5 worm cellular contexts compared by ENCODE assay signal in the genomic region with DNA sequence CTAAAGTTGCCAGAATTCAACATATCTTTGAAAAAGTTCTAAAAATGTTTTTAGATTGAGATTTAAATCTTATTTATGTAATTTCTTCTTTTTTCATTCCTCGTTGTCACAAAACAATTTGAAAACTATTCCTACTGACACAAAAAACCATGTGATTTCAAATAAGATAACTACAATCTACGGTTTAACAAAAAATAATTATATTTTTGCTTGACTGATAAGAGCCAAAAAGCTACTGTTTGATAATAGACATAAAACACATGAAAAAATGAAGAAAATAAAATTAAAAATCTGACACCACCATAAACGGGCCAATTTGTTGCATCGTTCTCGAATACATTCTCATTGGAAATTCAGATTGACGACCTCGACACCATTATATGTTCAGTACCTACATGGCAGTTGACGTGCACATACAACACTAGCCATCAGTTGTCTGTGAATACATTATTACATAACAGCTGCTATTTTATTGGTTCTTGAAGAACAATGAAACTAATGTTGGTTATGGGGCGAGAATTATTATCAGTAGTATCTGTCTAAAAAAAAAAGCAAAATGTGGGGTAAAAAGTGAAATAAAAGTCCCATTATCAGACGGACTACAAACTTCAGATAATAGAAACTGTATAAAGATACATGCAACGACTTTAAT.
TF ChIP-seq lines count a peak whose summit lies in the region.

A gene (plus strand): TSS at position 602 of the 652 bp plus-strand sequence.

TF ChIP-seq in whole organism, L1 larva, 84 proteins besides CTCF, POLR2A, EP300 and RAD21:
- no peak for TF ChIP-seq sox-4 (tag; optimal IDR thresholded peaks at IDR 0.05; lab: Kevin White, UChicago)
- peak; percentile 60 for TF ChIP-seq elt-2 (tag; optimal IDR thresholded peaks at IDR 0.05; lab: Kevin White, UChicago)

TF ChIP-seq in whole organism, L3 larva, 47 proteins besides CTCF, POLR2A, EP300 and RAD21:
- TF ChIP-seq daf-12 (tag; optimal IDR thresholded peaks at IDR 0.05; lab: Kevin White, UChicago) (no peak), nhr-76 (tag; optimal IDR thresholded peaks at IDR 0.05; lab: Kevin White, UChicago) (no peak), aly-2 (tag; optimal IDR thresholded peaks at IDR 0.05; lab: Kevin White, UChicago) (no peak), tbx-2 (tag; optimal IDR thresholded peaks at IDR 0.05; lab: Kevin White, UChicago) (no peak), unc-62 (GFP tag; optimal IDR thresholded peaks at IDR 0.05; lab: Kevin White, UChicago) (no peak), unc-39 (tag; optimal IDR thresholded peaks at IDR 0.05; lab: Kevin White, UChicago) (no peak), nhr-11 (tag; optimal IDR thresholded peaks at IDR 0.05; lab: Kevin White, UChicago) (no peak), egl-27 (tag; optimal IDR thresholded peaks at IDR 0.05; lab: Kevin White, UChicago) (no peak), nhr-28 (tag; optimal IDR thresholded peaks at IDR 0.05; lab: Kevin White, UChicago) (no peak), R02D3.7 (tag; optimal IDR thresholded peaks at IDR 0.05; lab: Kevin White, UChicago) (no peak), nhr-237 (tag; optimal IDR thresholded peaks at IDR 0.05; lab: Kevin White, UChicago) (no peak), pqm-1 (tag; optimal IDR thresholded peaks at IDR 0.05; lab: Kevin White, UChicago) (no peak), nhr-12 (tag; optimal IDR thresholded peaks at IDR 0.05; lab: Kevin White, UChicago) (no peak), elt-2 (tag; optimal IDR thresholded peaks at IDR 0.05; lab: Kevin White, UChicago) (peak; percentile 71), pha-4 (tag; optimal IDR thresholded peaks at IDR 0.05; lab: Kevin White, UChicago) (peak; percentile 3)

TF ChIP-seq in whole organism, L4 larva, 104 proteins besides CTCF, POLR2A, EP300 and RAD21 (continues in another document):
- TF ChIP-seq egl-43 (GFP tag; IDR thresholded peaks at IDR 0.05; lab: Robert Waterston, UW): no peak
- no peak for TF ChIP-seq daf-12 (tag; optimal IDR thresholded peaks at IDR 0.05; lab: Kevin White, UChicago)
- no peak for TF ChIP-seq Y48G9A.11 (GFP tag; IDR thresholded peaks at IDR 0.05; lab: Robert Waterston, UW)
- no peak for TF ChIP-seq ama-1 (optimal IDR thresholded peaks at IDR 0.05; lab: Kevin White, UChicago)
- no peak for TF ChIP-seq ceh-32 (tag; optimal IDR thresholded peaks at IDR 0.05; lab: Kevin White, UChicago; ENCODE audit: poor library complexity)
- no peak for TF ChIP-seq nhr-25 (tag; optimal IDR thresholded peaks at IDR 0.05; lab: Kevin White, UChicago; ENCODE audit: borderline replicate concordance, insufficient read depth)
- TF ChIP-seq zip-11 (GFP tag; IDR thresholded peaks at IDR 0.05; lab: Robert Waterston, UW): no peak
- TF ChIP-seq unc-39 (tag; optimal IDR thresholded peaks at IDR 0.05; lab: Kevin White, UChicago): no peak
- no peak for TF ChIP-seq ZK337.2 (GFP tag; IDR thresholded peaks at IDR 0.05; lab: Robert Waterston, UW)
- peak; percentile 20 for TF ChIP-seq nhr-28 (tag; optimal IDR thresholded peaks at IDR 0.05; lab: Kevin White, UChicago)
- TF ChIP-seq nhr-11 (tag; optimal IDR thresholded peaks at IDR 0.05; lab: Kevin White, UChicago): no peak
- TF ChIP-seq nhr-48 (tag; optimal IDR thresholded peaks at IDR 0.05; lab: Kevin White, UChicago): no peak
- no peak for TF ChIP-seq jun-1 (tag; optimal IDR thresholded peaks at IDR 0.05; lab: Kevin White, UChicago)
- no peak for TF ChIP-seq daf-16 (GFP tag; optimal IDR thresholded peaks at IDR 0.05; lab: Kevin White, UChicago)
- peak; percentile 33 for TF ChIP-seq daf-16 (tag; optimal IDR thresholded peaks at IDR 0.05; lab: Kevin White, UChicago)
- TF ChIP-seq ZK546.5 (tag; optimal IDR thresholded peaks at IDR 0.05; lab: Kevin White, UChicago): no peak
- TF ChIP-seq dpl-1 (GFP tag; optimal IDR thresholded peaks at IDR 0.05; lab: Kevin White, UChicago): no peak
- no peak for TF ChIP-seq vab-7 (GFP tag; IDR thresholded peaks at IDR 0.05; lab: Robert Waterston, UW)
- no peak for TF ChIP-seq ztf-7 (tag; optimal IDR thresholded peaks at IDR 0.05; lab: Kevin White, UChicago)
- TF ChIP-seq T26A8.4 (GFP tag; IDR thresholded peaks at IDR 0.05; lab: Robert Waterston, UW): no peak
- no peak for TF ChIP-seq mxl-2 (GFP tag; conservative IDR thresholded peaks at IDR 0.05; lab: Robert Waterston, UW)
- TF ChIP-seq mdt-29 (GFP tag; IDR thresholded peaks at IDR 0.05; lab: Robert Waterston, UW): no peak
- TF ChIP-seq unc-130 (GFP tag; optimal IDR thresholded peaks at IDR 0.05; lab: Kevin White, UChicago): no peak
- TF ChIP-seq mdl-1 (tag; optimal IDR thresholded peaks at IDR 0.05; lab: Kevin White, UChicago): no peak

TF ChIP-seq in whole organism, late embryonic, 69 proteins besides CTCF, POLR2A, EP300 and RAD21:
- TF ChIP-seq fkh-10 (GFP tag; optimal IDR thresholded peaks at IDR 0.05; lab: Kevin White, UChicago) (no peak), elt-2 (tag; optimal IDR thresholded peaks at IDR 0.05; lab: Kevin White, UChicago) (peak; percentile 5)

TF ChIP-seq in whole organism, young adult, 124 proteins besides CTCF, POLR2A, EP300 and RAD21:
- TF ChIP-seq repo-1 (tag; optimal IDR thresholded peaks at IDR 0.05; lab: Kevin White, UChicago): no peak
- peak; percentile 2 for TF ChIP-seq nhr-80 (tag; optimal IDR thresholded peaks at IDR 0.05; lab: Kevin White, UChicago)
